Fruit fly (Drosophila melanogaster): Measurements from ENCODE around the gene Paip2.

Gene Paip2

DNA sequence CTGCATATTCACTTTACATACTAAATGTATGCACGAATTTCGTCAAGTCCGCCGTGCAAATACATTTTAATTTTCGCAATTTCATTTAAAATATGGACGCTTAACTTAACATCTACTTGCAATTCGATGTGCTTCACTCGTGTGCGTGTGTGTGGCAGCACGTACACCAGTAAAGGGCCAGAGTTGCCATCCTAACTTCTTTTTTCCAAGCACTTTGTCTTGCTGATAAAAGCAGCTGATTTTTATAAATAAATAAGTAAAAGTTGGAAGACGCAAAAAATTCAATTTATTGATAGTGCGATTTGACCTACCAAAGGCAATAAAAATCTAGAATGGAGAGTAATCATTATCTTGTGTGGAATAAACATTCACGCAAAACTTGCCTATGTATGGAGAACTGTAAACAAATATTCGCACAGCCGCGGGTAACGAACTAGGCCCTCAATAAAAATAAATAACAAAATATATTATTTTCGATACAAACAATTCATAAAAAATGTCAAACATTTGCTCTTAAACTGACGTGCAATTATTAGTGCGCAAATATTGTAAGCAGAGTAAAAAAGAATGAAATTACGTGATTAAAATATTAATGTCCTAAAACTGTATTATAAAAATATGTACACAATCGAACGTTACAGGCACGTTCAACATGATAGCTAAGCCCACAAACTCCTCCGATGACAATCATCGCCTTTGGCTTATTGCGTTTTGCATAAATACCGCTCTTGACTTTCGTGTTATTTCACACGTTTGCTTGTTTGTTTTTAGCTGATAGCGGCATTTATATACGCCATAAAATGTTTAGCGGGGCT is 1.8 kb downstream of the Paip2 start (continued):
- peak; percentile 45 for TF ChIP-seq CG6689 (GFP tag; IDR thresholded peaks at IDR 0.05)
- TF ChIP-seq emc (GFP tag; optimal IDR thresholded peaks at IDR 0.05), result no peak
- TF ChIP-seq run (tag; optimal IDR thresholded peaks at IDR 0.05), result no peak
- 0 out of 2 replicates have a peak, but pooled peaks have one; percentile 7 for TF ChIP-seq sens-2 (GFP tag; IDR thresholded peaks at IDR 0.05)
- TF ChIP-seq tll (GFP tag; optimal IDR thresholded peaks at IDR 0.05), result no peak
- TF ChIP-seq Hand (GFP tag; optimal IDR thresholded peaks at IDR 0.05), result peak; percentile 63
- TF ChIP-seq Dref (GFP tag; IDR thresholded peaks at IDR 0.05), result no peak
- TF ChIP-seq CG31224 (GFP tag; IDR thresholded peaks at IDR 0.05), result peak; percentile 63
- peak; percentile 84 for TF ChIP-seq Hmr (GFP tag; optimal IDR thresholded peaks at IDR 0.05)
- peak; percentile 64 for TF ChIP-seq Ptx1 (GFP tag; IDR thresholded peaks at IDR 0.05)
- peak; percentile 70 for TF ChIP-seq unpg (GFP tag; optimal IDR thresholded peaks at IDR 0.05)
- TF ChIP-seq so (GFP tag; IDR thresholded peaks at IDR 0.05), result peak; percentile 86
- TF ChIP-seq Lpt (GFP tag; optimal IDR thresholded peaks at IDR 0.05), result no peak
- TF ChIP-seq NC2α (GFP tag; optimal IDR thresholded peaks at IDR 0.05), result no peak
- peak; percentile 76 for TF ChIP-seq CG18619 (GFP tag; optimal IDR thresholded peaks at IDR 0.05)
- TF ChIP-seq bigmax (GFP tag; optimal IDR thresholded peaks at IDR 0.05), result no peak
- TF ChIP-seq Sry-β (GFP tag; optimal IDR thresholded peaks at IDR 0.05), result no peak
- TF ChIP-seq Bdp1 (GFP tag; optimal IDR thresholded peaks at IDR 0.05), result no peak
- peak; percentile 72 for TF ChIP-seq CG7839 (tag; optimal IDR thresholded peaks at IDR 0.05)
- TF ChIP-seq kah (GFP tag; optimal IDR thresholded peaks at IDR 0.05), result no peak
- TF ChIP-seq CG2116 (GFP tag; optimal IDR thresholded peaks at IDR 0.05), result no peak
- peak; percentile 83 for TF ChIP-seq PHDP (tag; optimal IDR thresholded peaks at IDR 0.05)
- no peak for TF ChIP-seq CG31388 (GFP tag; optimal IDR thresholded peaks at IDR 0.05)
- TF ChIP-seq CG15011 (GFP tag; optimal IDR thresholded peaks at IDR 0.05), result peak; percentile 47
- TF ChIP-seq CG11093 (GFP tag; IDR thresholded peaks at IDR 0.05), result no peak
- peak; percentile 70 for TF ChIP-seq Drgx (GFP tag; IDR thresholded peaks at IDR 0.05)
- TF ChIP-seq Mrtf (GFP tag; IDR thresholded peaks at IDR 0.05), result peak; percentile 50; the same call in 1 of the 3 replicates
- TF ChIP-seq Side (GFP tag; optimal IDR thresholded peaks at IDR 0.05), result no peak
- no peak for TF ChIP-seq TFAM (GFP tag; optimal IDR thresholded peaks at IDR 0.05)
- peak; percentile 27 for TF ChIP-seq CG12769 (tag; optimal IDR thresholded peaks at IDR 0.05)
- TF ChIP-seq crc (GFP tag; optimal IDR thresholded peaks at IDR 0.05), result peak; percentile 13
- peak; percentile 45; the same call in 1 of the 2 replicates for TF ChIP-seq al (GFP tag; IDR thresholded peaks at IDR 0.05)
- TF ChIP-seq tup (GFP tag; optimal IDR thresholded peaks at IDR 0.05), result peak; percentile 27
- peak; percentile 63 for TF ChIP-seq CG16815 (GFP tag; optimal IDR thresholded peaks at IDR 0.05)
- TF ChIP-seq CG43689 (GFP tag; IDR thresholded peaks at IDR 0.05), result peak; percentile 6; the same call in 1 of the 2 replicates
- peak; percentile 82 for TF ChIP-seq gem (tag; optimal IDR thresholded peaks at IDR 0.05)
- no peak for TF ChIP-seq CG16779 (GFP tag; IDR thresholded peaks at IDR 0.05)
- peak; percentile 1 for TF ChIP-seq NC2β (GFP tag; optimal IDR thresholded peaks at IDR 0.05)
- TF ChIP-seq CG31441 (GFP tag; IDR thresholded peaks at IDR 0.05), result peak; percentile 63; the same call in 1 of the 2 replicates
- no peak for TF ChIP-seq C15 (GFP tag; IDR thresholded peaks at IDR 0.05)
- no peak for TF ChIP-seq psq (GFP tag; optimal IDR thresholded peaks at IDR 0.05)
- TF ChIP-seq repo (GFP tag; optimal IDR thresholded peaks at IDR 0.05), result no peak
- TF ChIP-seq crp (GFP tag; optimal IDR thresholded peaks at IDR 0.05), result peak in 1 of 2 experiments; percentile 48
- no peak for TF ChIP-seq CG16863 (GFP tag; optimal IDR thresholded peaks at IDR 0.05)
- TF ChIP-seq CG8359 (GFP tag; optimal IDR thresholded peaks at IDR 0.05; ENCODE audit: borderline replicate concordance), result no peak
- no peak for TF ChIP-seq en (GFP tag; optimal IDR thresholded peaks at IDR 0.05)
- TF ChIP-seq jumu (GFP tag; optimal IDR thresholded peaks at IDR 0.05), result no peak
- TF ChIP-seq B-H1 (GFP tag; IDR thresholded peaks at IDR 0.05), result no peak
- no peak for TF ChIP-seq CG9797 (GFP tag; optimal IDR thresholded peaks at IDR 0.05)
